Worm (Caenorhabditis elegans): ENCODE measurements around the gene srv-6.
"Not testable (repeated sequence)": the region's sequence is repeated elsewhere in the genome, so short reads cannot be mapped to it uniquely, and the experiment has no call there.

The srv-6 gene

ce11 chrX:4256761-4257160 is at the start of gene srv-6:
Gene srv-6 (plus strand): TSS chrX:4257061.
- TF ChIP-seq lsy-2 (tag; optimal IDR thresholded peaks at IDR 0.05) (no peak), ceh-63 (GFP tag; optimal IDR thresholded peaks at IDR 0.05) (no peak), ceh-8 (GFP tag; optimal IDR thresholded peaks at IDR 0.05) (no peak), elt-2 (tag; optimal IDR thresholded peaks at IDR 0.05) (no peak), sptf-1 (tag; optimal IDR thresholded peaks at IDR 0.05) (no peak), hlh-17 (GFP tag; optimal IDR thresholded peaks at IDR 0.05; ENCODE audit: borderline replicate concordance) (no peak), nhr-76 (tag; optimal IDR thresholded peaks at IDR 0.05) (no peak), zip-4 (GFP tag; optimal IDR thresholded peaks at IDR 0.05) (no peak), C34B4.2 (tag; optimal IDR thresholded peaks at IDR 0.05) (no peak), pag-3 (tag; optimal IDR thresholded peaks at IDR 0.05; ENCODE audit: borderline replicate concordance, insufficient read depth) (no peak), nhr-28 (tag; optimal IDR thresholded peaks at IDR 0.05) (no peak), nhr-77 (tag; optimal IDR thresholded peaks at IDR 0.05) (no peak)

ce11 chrX:4207385-4207784 is 49.5 kb upstream of the srv-6 start, which contains the start of gene F20B6.9:
Gene F20B6.9 (minus strand): TSS chrX:4207485.
- not testable (repeated sequence) for TF ChIP-seq fkh-8 (tag; optimal IDR thresholded peaks at IDR 0.05); ama-1 (optimal IDR thresholded peaks at IDR 0.05); sox-4 (tag; optimal IDR thresholded peaks at IDR 0.05)

ce11 chrX:4208495-4208894 is 48.4 kb upstream of the srv-6 start:
- TF ChIP-seq aha-1 (tag; optimal IDR thresholded peaks at IDR 0.05), result no peak
- no peak for TF ChIP-seq mep-1 (tag; optimal IDR thresholded peaks at IDR 0.05)
- no peak for TF ChIP-seq sup-37 (GFP tag; optimal IDR thresholded peaks at IDR 0.05)
- TF ChIP-seq nhr-12 (tag; optimal IDR thresholded peaks at IDR 0.05), result no peak
- TF ChIP-seq nhr-71 (tag; optimal IDR thresholded peaks at IDR 0.05), result no peak
- TF ChIP-seq grh-1 (GFP tag; IDR thresholded peaks at IDR 0.05), result 0 out of 2 replicates have a peak, but pooled peaks have one; percentile 33
- no peak for TF ChIP-seq irx-1 (tag; optimal IDR thresholded peaks at IDR 0.05)
- TF ChIP-seq xbp-1 (tag; optimal IDR thresholded peaks at IDR 0.05), result no peak
- TF ChIP-seq nhr-76 (tag; optimal IDR thresholded peaks at IDR 0.05), result no peak
- TF ChIP-seq ztf-4 (tag; optimal IDR thresholded peaks at IDR 0.05), result no peak
- no peak for TF ChIP-seq ceh-8 (GFP tag; optimal IDR thresholded peaks at IDR 0.05)
- no peak for TF ChIP-seq egl-27 (tag; optimal IDR thresholded peaks at IDR 0.05)
- TF ChIP-seq alr-1 (tag; optimal IDR thresholded peaks at IDR 0.05; ENCODE audit: borderline replicate concordance), result no peak
- peak; percentile 8 for TF ChIP-seq zip-4 (GFP tag; optimal IDR thresholded peaks at IDR 0.05)
- no peak for TF ChIP-seq ceh-88 (GFP tag; IDR thresholded peaks at IDR 0.05)
- no peak for TF ChIP-seq sox-4 (tag; optimal IDR thresholded peaks at IDR 0.05)
- TF ChIP-seq elt-2 (tag; optimal IDR thresholded peaks at IDR 0.05), result peak; percentile 40
- no peak for TF ChIP-seq snu-23 (GFP tag; optimal IDR thresholded peaks at IDR 0.05)
- TF ChIP-seq hpl-2 (GFP tag; optimal IDR thresholded peaks at IDR 0.05), result no peak
- no peak; the same call in 1 of the 2 replicates for TF ChIP-seq nhr-19 (GFP tag; conservative IDR thresholded peaks at IDR 0.05)
- no peak for TF ChIP-seq ceh-63 (GFP tag; optimal IDR thresholded peaks at IDR 0.05)
- no peak for TF ChIP-seq tlp-1 (tag; optimal IDR thresholded peaks at IDR 0.05)
- no peak for TF ChIP-seq efl-3 (GFP tag; optimal IDR thresholded peaks at IDR 0.05)
- TF ChIP-seq nhr-20 (tag; optimal IDR thresholded peaks at IDR 0.05), result no peak
- TF ChIP-seq ztf-11 (tag; optimal IDR thresholded peaks at IDR 0.05), result no peak
- TF ChIP-seq nhr-90 (tag; optimal IDR thresholded peaks at IDR 0.05; ENCODE audit: poor library complexity), result peak; percentile 50
- TF ChIP-seq lin-14 (GFP tag; optimal IDR thresholded peaks at IDR 0.05), result no peak
- peak; percentile 74 for TF ChIP-seq jun-1 (tag; optimal IDR thresholded peaks at IDR 0.05)
- no peak for TF ChIP-seq unc-62 (GFP tag; optimal IDR thresholded peaks at IDR 0.05)
- TF ChIP-seq ama-1 (optimal IDR thresholded peaks at IDR 0.05), result no peak
- TF ChIP-seq hlh-17 (GFP tag; optimal IDR thresholded peaks at IDR 0.05; ENCODE audit: borderline replicate concordance), result no peak
- no peak for TF ChIP-seq ces-1 (GFP tag; optimal IDR thresholded peaks at IDR 0.05)
- peak in 2 of 6 experiments; percentile 47 to 52 for TF ChIP-seq elt-3 (tag; optimal IDR thresholded peaks at IDR 0.05)
- no peak for TF ChIP-seq zag-1 (tag; optimal IDR thresholded peaks at IDR 0.05)
- no peak for TF ChIP-seq nhr-47 (tag; optimal IDR thresholded peaks at IDR 0.05)
- TF ChIP-seq sptf-1 (tag; optimal IDR thresholded peaks at IDR 0.05), result no peak
- TF ChIP-seq tbx-2 (tag; optimal IDR thresholded peaks at IDR 0.05), result no peak
- no peak for TF ChIP-seq lin-13 (GFP tag; optimal IDR thresholded peaks at IDR 0.05)
- TF ChIP-seq lin-35 (GFP tag; optimal IDR thresholded peaks at IDR 0.05), result peak in 1 of 2 experiments; percentile 75
- no peak for TF ChIP-seq nhr-77 (tag; optimal IDR thresholded peaks at IDR 0.05)
- no peak for TF ChIP-seq nhr-237 (tag; optimal IDR thresholded peaks at IDR 0.05)
- TF ChIP-seq C16A3.4 (tag; optimal IDR thresholded peaks at IDR 0.05), result peak; percentile 29
